Worm (Caenorhabditis elegans): Measurements from ENCODE around the gene H20J04.7.

The H20J04.7 gene

DNA sequence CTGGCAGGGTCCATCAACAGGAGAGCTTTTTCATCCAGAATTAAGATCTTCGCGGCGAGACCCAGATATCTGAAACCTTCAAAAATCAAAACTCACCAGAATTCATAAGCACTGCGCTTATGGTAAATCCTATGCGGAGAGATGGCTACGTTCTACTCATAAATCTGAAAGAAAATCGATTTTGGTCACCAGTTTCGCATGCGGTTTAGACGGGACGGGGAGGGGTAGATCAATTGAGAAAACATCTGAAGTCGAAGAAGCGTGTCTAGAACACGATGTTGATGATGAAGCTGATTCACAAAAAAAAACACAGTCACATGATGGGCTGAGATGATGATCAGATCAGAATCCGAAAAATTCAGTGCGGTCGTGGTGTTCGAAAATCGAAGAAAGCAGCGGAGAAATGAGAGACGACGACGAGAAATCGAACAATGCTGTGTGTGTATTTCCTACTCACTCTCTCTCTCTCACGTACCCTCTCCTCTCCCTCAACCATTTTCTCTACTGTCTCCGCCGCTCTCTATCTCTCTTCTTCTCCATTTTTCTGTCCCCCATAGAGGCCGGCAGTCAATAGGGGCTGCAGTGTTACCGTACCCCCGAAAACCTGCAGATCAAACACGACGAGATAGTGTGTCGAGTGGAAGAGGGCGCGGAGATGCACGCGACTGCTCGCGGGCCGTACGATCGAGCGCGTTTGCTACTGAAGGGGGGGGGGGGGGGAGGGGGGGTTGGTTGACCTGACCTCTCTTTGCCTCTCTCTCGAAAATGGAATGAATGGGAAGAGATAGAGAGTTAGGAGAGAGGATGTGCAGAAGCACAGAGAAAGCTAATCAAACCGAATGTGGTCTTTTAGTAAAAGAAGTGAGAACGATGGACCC lies 21.4 kb upstream of the H20J04.7 start, which contains the start of gene ntl-2:
ntl-2 (minus strand) TSS at position 171 of the 878 bp plus-strand sequence.
- TF ChIP-seq mec-3 (tag; optimal IDR thresholded peaks at IDR 0.05; ENCODE audit: borderline replicate concordance): no peak
- TF ChIP-seq pros-1 (tag; optimal IDR thresholded peaks at IDR 0.05): peak; percentile 89
- peak; percentile 92 for TF ChIP-seq hlh-30 (tag; optimal IDR thresholded peaks at IDR 0.05; ENCODE audit: insufficient read depth)
- TF ChIP-seq K02D7.2 (tag; optimal IDR thresholded peaks at IDR 0.05): peak; percentile 30
- TF ChIP-seq ztf-16 (tag; optimal IDR thresholded peaks at IDR 0.05): peak; percentile 64
- peak; percentile 84 for TF ChIP-seq pha-2 (tag; optimal IDR thresholded peaks at IDR 0.05)
- TF ChIP-seq syd-9 (tag; optimal IDR thresholded peaks at IDR 0.05): no peak
- 0 out of 2 replicates have a peak, but pooled peaks have one; percentile 44 for TF ChIP-seq unc-3 (GFP tag; conservative IDR thresholded peaks at IDR 0.05)
- TF ChIP-seq unc-3 (tag; optimal IDR thresholded peaks at IDR 0.05): peak; percentile 64
- TF ChIP-seq hlh-6 (tag; optimal IDR thresholded peaks at IDR 0.05): no peak
- peak; percentile 99 for TF ChIP-seq nfya-1 (tag; optimal IDR thresholded peaks at IDR 0.05)
- TF ChIP-seq ceh-22 (tag; optimal IDR thresholded peaks at IDR 0.05): peak; percentile 30
- no peak for TF ChIP-seq nhr-232 (tag; optimal IDR thresholded peaks at IDR 0.05)
- TF ChIP-seq sox-4 (tag; optimal IDR thresholded peaks at IDR 0.05): peak; percentile 52
- no peak for TF ChIP-seq lim-6 (tag; optimal IDR thresholded peaks at IDR 0.05)
- TF ChIP-seq hlh-8 (tag; optimal IDR thresholded peaks at IDR 0.05): no peak
- TF ChIP-seq Y22D7AL.16 (tag; optimal IDR thresholded peaks at IDR 0.05): peak; percentile 43
- TF ChIP-seq elt-4 (tag; optimal IDR thresholded peaks at IDR 0.05): no peak
- TF ChIP-seq T23F11.4 (GFP tag; optimal IDR thresholded peaks at IDR 0.05): peak; percentile 86
- TF ChIP-seq pqm-1 (tag; optimal IDR thresholded peaks at IDR 0.05): no peak
- no peak for TF ChIP-seq K09A11.1 (tag; optimal IDR thresholded peaks at IDR 0.05; ENCODE audit: insufficient read depth)
- TF ChIP-seq lin-11 (tag; optimal IDR thresholded peaks at IDR 0.05): peak; percentile 41
- peak; percentile 68 for TF ChIP-seq ceh-6 (GFP tag; optimal IDR thresholded peaks at IDR 0.05)
- TF ChIP-seq npax-4 (tag; optimal IDR thresholded peaks at IDR 0.05): no peak
- no peak for TF ChIP-seq ttx-3 (tag; optimal IDR thresholded peaks at IDR 0.05)
- no peak for TF ChIP-seq pag-3 (tag; optimal IDR thresholded peaks at IDR 0.05; ENCODE audit: borderline replicate concordance)
- peak; percentile 3 for TF ChIP-seq fax-1 (tag; optimal IDR thresholded peaks at IDR 0.05)
- peak; percentile 62 for TF ChIP-seq gmeb-2 (tag; optimal IDR thresholded peaks at IDR 0.05)
- peak; percentile 88 for TF ChIP-seq madf-2 (tag; optimal IDR thresholded peaks at IDR 0.05)
- TF ChIP-seq hlh-13 (GFP tag; optimal IDR thresholded peaks at IDR 0.05): peak; percentile 52
- no peak for TF ChIP-seq ceh-45 (GFP tag; IDR thresholded peaks at IDR 0.05)
- peak; percentile 66 for TF ChIP-seq ceh-30 (tag; optimal IDR thresholded peaks at IDR 0.05)
- TF ChIP-seq tbx-7 (tag; optimal IDR thresholded peaks at IDR 0.05): no peak
- no peak for TF ChIP-seq pha-4 (tag; optimal IDR thresholded peaks at IDR 0.05)
- TF ChIP-seq unc-42 (tag; optimal IDR thresholded peaks at IDR 0.05): peak; percentile 0
- peak; percentile 87 for TF ChIP-seq unc-55 (GFP tag; optimal IDR thresholded peaks at IDR 0.05)
- peak; percentile 5 for TF ChIP-seq eyg-1 (tag; optimal IDR thresholded peaks at IDR 0.05)
- peak; percentile 54; the same call in 1 of the 2 replicates for TF ChIP-seq sox-2 (GFP tag; IDR thresholded peaks at IDR 0.05)
- no peak for TF ChIP-seq odd-2 (tag; optimal IDR thresholded peaks at IDR 0.05)
- peak; percentile 84 for TF ChIP-seq ceh-48 (tag; optimal IDR thresholded peaks at IDR 0.05)
- TF ChIP-seq ceh-2 (tag; optimal IDR thresholded peaks at IDR 0.05): no peak
- TF ChIP-seq unc-86 (tag; optimal IDR thresholded peaks at IDR 0.05): peak; percentile 47
- TF ChIP-seq rnt-1 (tag; optimal IDR thresholded peaks at IDR 0.05): peak; percentile 77
- TF ChIP-seq tbx-2 (tag; optimal IDR thresholded peaks at IDR 0.05): peak; percentile 88
- no peak for TF ChIP-seq hlh-15 (tag; optimal IDR thresholded peaks at IDR 0.05)
- peak; percentile 85 for TF ChIP-seq dve-1 (tag; optimal IDR thresholded peaks at IDR 0.05)
- TF ChIP-seq fkh-10 (GFP tag; optimal IDR thresholded peaks at IDR 0.05): no peak
- TF ChIP-seq C08G9.2 (tag; optimal IDR thresholded peaks at IDR 0.05): peak; percentile 51
- TF ChIP-seq sdc-2 (tag; optimal IDR thresholded peaks at IDR 0.05): peak; percentile 62
- no peak for TF ChIP-seq ama-1 (optimal IDR thresholded peaks at IDR 0.05)
- peak; percentile 93 for TF ChIP-seq elt-2 (tag; optimal IDR thresholded peaks at IDR 0.05)
